Worm (Caenorhabditis elegans): ENCODE results near the gene C25E10.7.
A peak's percentile ranks its signal among the peaks of the same experiment; 100 is the strongest.

ce11 chrV:9047555-9048049 lies 3.4 kb downstream of the C25E10.7 start, which contains the start of gene C25E10.17:
- TF ChIP-seq lin-39 (tag; optimal IDR thresholded peaks at IDR 0.05) (no peak), aha-1 (tag; optimal IDR thresholded peaks at IDR 0.05) (no peak), nhr-12 (tag; optimal IDR thresholded peaks at IDR 0.05) (no peak), fkh-10 (GFP tag; optimal IDR thresholded peaks at IDR 0.05) (no peak), unc-62 (GFP tag; optimal IDR thresholded peaks at IDR 0.05) (no peak), sox-4 (tag; optimal IDR thresholded peaks at IDR 0.05) (peak; percentile 58), mdl-1 (tag; optimal IDR thresholded peaks at IDR 0.05) (no peak)
